Fruit fly (Drosophila melanogaster): ENCODE measurements around the gene CG13250.

Gene CG13250

DNA sequence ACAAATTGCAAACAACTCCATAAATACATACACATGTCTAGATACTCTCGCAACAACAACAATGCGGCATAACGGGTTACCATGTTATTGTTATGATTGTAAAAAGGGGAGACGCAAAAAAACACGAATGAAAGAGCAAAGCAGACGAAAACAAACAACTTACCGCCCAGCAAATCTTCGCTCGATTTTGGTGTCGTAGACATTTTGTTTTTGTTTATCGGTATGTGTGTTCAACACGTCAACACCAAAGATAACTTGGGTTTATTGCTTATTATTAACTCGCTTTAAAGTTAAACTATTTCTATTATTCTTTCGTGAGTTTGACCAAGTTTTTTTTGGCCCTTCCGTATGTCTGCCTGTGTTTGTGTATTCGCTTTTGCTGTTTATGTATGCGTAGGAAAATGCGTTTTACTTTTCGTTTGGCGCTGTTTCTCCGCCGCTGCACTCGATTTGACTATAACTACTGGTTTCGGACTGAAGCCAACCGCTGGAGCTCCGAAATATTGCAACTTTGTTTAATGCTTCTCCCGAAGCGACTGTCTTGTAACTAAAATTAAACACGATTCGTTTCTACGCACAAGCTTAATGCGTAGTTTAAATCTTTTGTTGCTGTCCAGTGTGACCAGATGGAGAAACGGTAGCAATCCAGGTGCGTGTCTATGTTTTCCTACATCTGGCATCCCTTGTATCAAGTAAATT lies 14.6 kb upstream of the CG13250 start, which contains the start of gene BNIP3:
BNIP3 (minus strand) TSS at position 589 of the 699 bp plus-strand sequence.
- TF ChIP-seq CG34367 (tag; optimal IDR thresholded peaks at IDR 0.05) (no peak), CG8159 (tag; optimal IDR thresholded peaks at IDR 0.05) (peak; percentile 2), CG8301 (tag; optimal IDR thresholded peaks at IDR 0.05) (no peak)

DNA sequence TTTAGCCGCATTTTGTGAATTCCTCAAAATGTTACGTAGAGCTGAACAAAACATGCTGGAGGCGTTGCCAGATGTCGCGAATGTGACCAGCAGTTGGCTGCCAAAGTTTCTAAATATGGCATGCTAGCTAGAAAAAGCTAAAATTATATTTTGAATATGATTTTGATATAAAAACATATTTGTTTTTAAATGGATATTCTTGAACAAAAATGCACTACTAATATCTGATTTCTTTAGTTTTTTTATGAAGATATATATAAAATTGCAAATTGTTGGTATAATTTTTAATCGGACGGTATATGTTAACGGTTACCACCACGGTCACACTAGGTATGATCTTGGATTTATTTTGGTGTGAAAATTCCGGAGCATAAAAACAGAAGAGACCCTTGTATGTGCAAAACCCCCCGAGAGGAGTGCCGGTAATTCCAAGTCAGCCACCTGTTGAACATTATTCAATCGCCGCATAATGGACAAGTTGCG lies 12.8 kb upstream of the CG13250 start, which contains the start of the genes mTerf3 and CG5104:
mTerf3 (minus strand) TSS at position 86 of the 483 bp plus-strand sequence.
CG5104 (plus strand) TSS at position 323 of the 483 bp plus-strand sequence.
- TF ChIP-seq CG15710 (tag; optimal IDR thresholded peaks at IDR 0.05) = no peak
- TF ChIP-seq EcR (GFP tag; optimal IDR thresholded peaks at IDR 0.05) = peak; percentile 3

DNA sequence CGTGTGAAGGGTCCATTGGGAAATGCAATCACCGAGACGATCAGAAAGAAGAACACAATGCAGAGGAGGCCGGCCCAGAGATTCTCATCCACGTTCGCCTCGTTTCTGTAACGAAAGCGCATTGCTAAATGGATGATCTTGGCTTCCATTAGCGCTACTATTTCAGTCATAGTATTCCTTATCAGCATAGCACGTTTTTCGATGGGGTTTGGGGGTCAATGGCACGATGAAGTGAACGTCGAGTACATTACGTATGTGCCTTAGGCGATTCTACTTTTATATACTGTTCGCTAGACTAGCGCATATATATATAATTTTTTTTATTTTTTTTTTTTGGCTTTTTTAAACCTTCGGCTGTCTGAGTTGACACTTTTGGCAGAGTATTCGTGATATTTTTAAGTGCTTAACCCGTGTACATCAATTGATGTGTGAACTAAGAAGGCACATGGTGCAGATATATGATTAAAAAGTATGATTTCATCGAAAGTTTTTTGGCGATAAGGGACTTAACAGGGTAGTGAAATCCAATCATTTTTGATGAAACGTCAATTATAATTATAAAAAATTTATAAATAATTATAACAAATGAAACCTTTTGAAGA lies 9.0 kb upstream of the CG13250 start:
- no peak for TF ChIP-seq CG12605 (GFP tag; IDR thresholded peaks at IDR 0.05)
- no peak for TF ChIP-seq Pif1A (GFP tag; optimal IDR thresholded peaks at IDR 0.05)
- TF ChIP-seq CG32121 (GFP tag; IDR thresholded peaks at IDR 0.05) = peak; percentile 23; the same call in 1 of the 2 replicates

DNA sequence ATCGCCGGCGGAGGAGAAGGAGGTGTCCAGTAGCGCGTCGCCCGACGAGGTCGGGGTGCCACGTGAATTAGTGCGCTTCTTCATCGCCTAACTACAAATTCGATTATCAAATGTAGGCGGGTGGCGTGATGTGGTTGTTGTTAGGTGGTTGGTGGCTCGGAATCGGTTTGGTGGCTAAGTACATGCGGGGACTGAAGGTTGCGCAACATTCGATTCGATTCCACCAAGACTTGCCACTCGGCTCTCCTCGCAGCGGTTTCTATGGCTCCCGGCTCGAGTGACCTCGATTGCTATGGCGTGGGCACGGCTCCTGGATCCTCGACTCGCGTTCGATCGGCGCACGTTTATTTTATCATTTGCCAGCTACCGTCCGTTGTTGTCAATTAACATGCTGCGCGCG lies 7.8 kb upstream of the CG13250 start:
- TF ChIP-seq Ets98B (GFP tag; IDR thresholded peaks at IDR 0.05) = no peak

DNA sequence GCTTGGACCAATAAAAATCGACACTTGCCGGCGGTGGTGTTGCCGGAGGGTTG lies 7.5 kb upstream of the CG13250 start, which contains the start of gene Pss:
Pss (minus strand) TSS at position 32 of the 53 bp plus-strand sequence.
- no peak for TF ChIP-seq CG13204 (GFP tag; optimal IDR thresholded peaks at IDR 0.05)
- no peak for TF ChIP-seq Ets98B (GFP tag; IDR thresholded peaks at IDR 0.05)
- TF ChIP-seq EcR (GFP tag; optimal IDR thresholded peaks at IDR 0.05) = no peak
- TF ChIP-seq CG12605 (GFP tag; IDR thresholded peaks at IDR 0.05) = no peak
- TF ChIP-seq CG8159 (tag; optimal IDR thresholded peaks at IDR 0.05) = no peak
- TF ChIP-seq CG32121 (GFP tag; IDR thresholded peaks at IDR 0.05) = no peak
- no peak for TF ChIP-seq Snoo (tag; optimal IDR thresholded peaks at IDR 0.05)
- TF ChIP-seq CG14655 (GFP tag; optimal IDR thresholded peaks at IDR 0.05) = no peak
- TF ChIP-seq CG8301 (tag; optimal IDR thresholded peaks at IDR 0.05) = no peak
- no peak for TF ChIP-seq CG4496 (GFP tag; IDR thresholded peaks at IDR 0.05)
- no peak for TF ChIP-seq gl (tag; optimal IDR thresholded peaks at IDR 0.05)
- no peak for TF ChIP-seq Pif1B (GFP tag; optimal IDR thresholded peaks at IDR 0.05)
- no peak for TF ChIP-seq CG10348 (GFP tag; IDR thresholded peaks at IDR 0.05)

DNA sequence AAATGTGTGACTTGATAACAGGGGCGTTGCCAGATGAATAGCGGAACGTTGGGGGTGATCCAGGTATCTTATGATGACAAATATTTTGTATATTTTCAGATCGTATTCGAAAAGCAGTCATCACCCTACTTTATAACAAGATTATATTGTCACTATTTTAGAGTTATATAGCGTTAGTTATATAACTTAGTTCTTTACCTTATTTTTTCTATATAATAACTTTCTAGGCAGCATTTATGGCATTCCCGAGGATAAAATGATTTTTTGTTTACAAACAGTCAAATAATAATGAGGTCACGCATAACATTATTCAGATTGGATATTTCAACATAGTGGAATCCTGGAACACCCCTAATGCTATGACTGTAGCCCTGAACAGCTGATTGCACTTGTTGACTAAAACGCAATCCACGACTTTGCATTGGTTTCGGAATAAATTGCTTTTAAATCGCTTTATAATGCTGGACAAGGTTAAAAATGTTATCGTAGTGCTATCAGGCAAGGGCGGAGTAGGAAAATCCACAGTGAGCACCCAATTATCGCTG lies 7.2 kb upstream of the CG13250 start, which contains the start of gene Nubp2:
Nubp2 (plus strand) TSS at position 381 of the 545 bp plus-strand sequence.
- TF ChIP-seq EcR (GFP tag; optimal IDR thresholded peaks at IDR 0.05) (peak; percentile 4), rn (GFP tag; IDR thresholded peaks at IDR 0.05) (peak; percentile 84), CG13204 (GFP tag; optimal IDR thresholded peaks at IDR 0.05) (no peak), Snoo (tag; optimal IDR thresholded peaks at IDR 0.05) (peak; percentile 90), Ets98B (GFP tag; IDR thresholded peaks at IDR 0.05) (peak; percentile 86), CG32121 (GFP tag; IDR thresholded peaks at IDR 0.05) (peak; percentile 86), CG4496 (GFP tag; IDR thresholded peaks at IDR 0.05) (peak; percentile 92), CG17806 (tag; optimal IDR thresholded peaks at IDR 0.05) (peak; percentile 93), CG34367 (tag; optimal IDR thresholded peaks at IDR 0.05) (peak; percentile 90), CG8301 (tag; optimal IDR thresholded peaks at IDR 0.05) (peak; percentile 93), CG15710 (tag; optimal IDR thresholded peaks at IDR 0.05) (peak; percentile 96), CG8159 (tag; optimal IDR thresholded peaks at IDR 0.05) (peak; percentile 95), CG10348 (GFP tag; IDR thresholded peaks at IDR 0.05) (peak; percentile 78), CG14655 (GFP tag; optimal IDR thresholded peaks at IDR 0.05) (peak; percentile 95), CG12605 (GFP tag; IDR thresholded peaks at IDR 0.05) (peak; percentile 72), fd96Ca (GFP tag; IDR thresholded peaks at IDR 0.05) (peak; percentile 81), gl (tag; optimal IDR thresholded peaks at IDR 0.05) (peak; percentile 78), Pif1B (GFP tag; optimal IDR thresholded peaks at IDR 0.05) (peak; percentile 89), D1 (tag; optimal IDR thresholded peaks at IDR 0.05) (peak; percentile 85), Pif1A (GFP tag; optimal IDR thresholded peaks at IDR 0.05) (peak; percentile 92), CG9948 (tag; optimal IDR thresholded peaks at IDR 0.05) (peak; percentile 95)

DNA sequence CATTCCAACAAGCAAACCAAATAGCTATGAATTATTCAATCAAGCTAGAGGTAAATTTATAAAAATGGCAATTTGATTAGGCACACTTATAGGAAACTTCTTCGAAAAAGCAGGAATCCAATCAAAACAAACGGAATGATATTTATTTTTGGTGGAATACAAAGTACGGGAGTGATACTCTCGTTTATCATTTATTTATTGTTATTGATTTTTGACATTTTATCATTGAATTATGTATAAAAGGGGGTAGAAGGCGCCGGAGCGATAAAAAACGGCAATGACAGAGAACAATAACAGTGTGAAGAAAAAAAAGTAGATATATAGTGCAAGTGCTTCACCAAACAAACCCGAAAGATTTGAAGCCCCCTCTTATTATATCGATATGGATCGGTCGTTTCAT lies 3.6 kb upstream of the CG13250 start:
- TF ChIP-seq gl (tag; optimal IDR thresholded peaks at IDR 0.05) (no peak), CG34367 (tag; optimal IDR thresholded peaks at IDR 0.05) (no peak), Ets98B (GFP tag; IDR thresholded peaks at IDR 0.05) (no peak), CG13204 (GFP tag; optimal IDR thresholded peaks at IDR 0.05) (no peak), CG14655 (GFP tag; optimal IDR thresholded peaks at IDR 0.05) (no peak), EcR (GFP tag; optimal IDR thresholded peaks at IDR 0.05) (no peak), CG12605 (GFP tag; IDR thresholded peaks at IDR 0.05) (no peak), fd96Ca (GFP tag; IDR thresholded peaks at IDR 0.05) (no peak), CG17806 (tag; optimal IDR thresholded peaks at IDR 0.05) (no peak), CG15710 (tag; optimal IDR thresholded peaks at IDR 0.05) (no peak), Pif1B (GFP tag; optimal IDR thresholded peaks at IDR 0.05) (no peak), Snoo (tag; optimal IDR thresholded peaks at IDR 0.05) (no peak), CG8159 (tag; optimal IDR thresholded peaks at IDR 0.05) (no peak), CG4496 (GFP tag; IDR thresholded peaks at IDR 0.05) (no peak), D1 (tag; optimal IDR thresholded peaks at IDR 0.05) (no peak), CG8301 (tag; optimal IDR thresholded peaks at IDR 0.05) (no peak)
